Fruit fly (Drosophila melanogaster) Kc167 (cell line): Measurements from ENCODE around the gene Npc2h.

ENCODE experiments used
- h ChIP-seq: fragments of >200 bp; optimal IDR thresholded peaks from 3 replicates; lab custom pipeline; 2018; ENCODE audit warnings: missing external identifiers
- psq ChIP-seq: fragments of >200 bp; optimal IDR thresholded peaks from 2 replicates; lab custom pipeline; 2017; ENCODE audit warnings: missing external identifiers

DNA sequence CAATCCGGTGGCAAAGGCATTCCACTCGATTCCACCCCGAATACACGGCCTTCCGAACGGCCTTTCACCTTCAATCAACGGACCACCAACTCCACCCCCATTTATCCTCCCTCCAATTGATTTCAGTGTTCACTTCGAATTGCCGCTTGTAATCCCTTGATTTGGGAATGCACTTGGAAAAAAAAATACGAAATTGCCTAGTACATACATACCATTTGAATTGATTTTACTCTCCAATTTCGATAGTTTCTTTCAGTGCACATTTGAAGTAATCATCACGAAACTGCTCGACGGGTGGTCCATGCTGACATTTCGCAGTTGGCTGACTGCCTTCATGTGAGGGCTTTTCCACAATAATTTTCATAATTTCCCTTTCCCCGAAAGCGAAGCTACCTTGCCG, 46.9 kb downstream of the Npc2h start:
- TF ChIP-seq psq (lab: Kevin White, UChicago) (no peak), h (lab: Kevin White, UChicago) (no peak)
